Fruit fly (Drosophila melanogaster): ENCODE measurements around the gene CG31221.

The CG31221 gene

dm6 chr3R:19472218-19472617, 59.7 kb downstream of the CG31221 start (continued):
- TF ChIP-seq CG1647 (GFP tag; optimal IDR thresholded peaks at IDR 0.05) (peak; percentile 14), CG15514 (GFP tag; optimal IDR thresholded peaks at IDR 0.05) (peak; percentile 16), Bgb (GFP tag; IDR thresholded peaks at IDR 0.05; ENCODE audit: partially characterized antibody) (no peak), slp2 (GFP tag; optimal IDR thresholded peaks at IDR 0.05) (no peak), Dad (GFP tag; optimal IDR thresholded peaks at IDR 0.05) (no peak), CG7963 (GFP tag; IDR thresholded peaks at IDR 0.05; ENCODE audit: partially characterized antibody) (no peak), CG10431 (GFP tag; optimal IDR thresholded peaks at IDR 0.05) (peak; percentile 30)

dm6 chr3R:19474128-19474527, 61.6 kb downstream of the CG31221 start:
- TF ChIP-seq CG15073 (GFP tag; optimal IDR thresholded peaks at IDR 0.05): no peak
- TF ChIP-seq Oli (tag; optimal IDR thresholded peaks at IDR 0.05): no peak
- TF ChIP-seq Sox102F (GFP tag; optimal IDR thresholded peaks at IDR 0.05): peak; percentile 3
- no peak for TF ChIP-seq shn (GFP tag; optimal IDR thresholded peaks at IDR 0.05)
- TF ChIP-seq row (GFP tag; IDR thresholded peaks at IDR 0.05): 0 out of 3 replicates have a peak, but pooled peaks have one; percentile 18

- no peak for TF ChIP-seq crp (GFP tag; optimal IDR thresholded peaks at IDR 0.05)
- peak; percentile 29; the same call in 1 of the 2 replicates for TF ChIP-seq Drgx (GFP tag; IDR thresholded peaks at IDR 0.05)
Measured at dm6 chr3R:19476484-19476883, 64.0 kb downstream of the CG31221 start.

dm6 chr3R:19486422-19486821, 73.9 kb downstream of the CG31221 start:
- TF ChIP-seq schlank (tag; optimal IDR thresholded peaks at IDR 0.05) (no peak), Hmr (GFP tag; optimal IDR thresholded peaks at IDR 0.05) (no peak), CG4282 (GFP tag; optimal IDR thresholded peaks at IDR 0.05) (no peak), Ssrp (tag; optimal IDR thresholded peaks at IDR 0.05) (peak; percentile 23), dmrt99B (tag; optimal IDR thresholded peaks at IDR 0.05) (peak; percentile 8), CG31441 (GFP tag; IDR thresholded peaks at IDR 0.05) (peak; percentile 53), CG13123 (GFP tag; optimal IDR thresholded peaks at IDR 0.05) (no peak), CG7372 (GFP tag; IDR thresholded peaks at IDR 0.05) (no peak), CG31365 (tag; optimal IDR thresholded peaks at IDR 0.05) (no peak), her (GFP tag; optimal IDR thresholded peaks at IDR 0.05) (no peak), CG4424 (GFP tag; optimal IDR thresholded peaks at IDR 0.05) (no peak), CG3407 (GFP tag; optimal IDR thresholded peaks at IDR 0.05) (no peak), Dfd (GFP tag; optimal IDR thresholded peaks at IDR 0.05) (no peak), croc (GFP tag; conservative IDR thresholded peaks at IDR 0.05) (no peak), CG13424 (tag; optimal IDR thresholded peaks at IDR 0.05) (peak; percentile 52), phol (tag; optimal IDR thresholded peaks at IDR 0.05) (peak; percentile 43), pb (GFP tag; optimal IDR thresholded peaks at IDR 0.05) (no peak), CG9817 (tag; optimal IDR thresholded peaks at IDR 0.05) (peak; percentile 5), CG31388 (GFP tag; optimal IDR thresholded peaks at IDR 0.05) (no peak), disco-r (GFP tag; optimal IDR thresholded peaks at IDR 0.05) (no peak), CG30403 (GFP tag; optimal IDR thresholded peaks at IDR 0.05) (peak; percentile 6), CG7271 (tag; optimal IDR thresholded peaks at IDR 0.05) (no peak), trh (GFP tag; optimal IDR thresholded peaks at IDR 0.05) (no peak), NFAT (GFP tag; IDR thresholded peaks at IDR 0.05) (no peak), Sox100B (GFP tag; optimal IDR thresholded peaks at IDR 0.05) (peak; percentile 34), slp2 (GFP tag; optimal IDR thresholded peaks at IDR 0.05) (no peak), HmgD (GFP tag; optimal IDR thresholded peaks at IDR 0.05) (no peak), nmo (GFP tag; optimal IDR thresholded peaks at IDR 0.05) (peak; percentile 32), Fer2 (tag; optimal IDR thresholded peaks at IDR 0.05) (no peak), onecut (GFP tag; IDR thresholded peaks at IDR 0.05) (no peak), ATbp (GFP tag; optimal IDR thresholded peaks at IDR 0.05) (peak; percentile 12), Blimp-1 (GFP tag; optimal IDR thresholded peaks at IDR 0.05) (peak; percentile 29), PHDP (tag; optimal IDR thresholded peaks at IDR 0.05) (no peak)

All from whole organism, embryonic.